Fruit fly (Drosophila melanogaster) whole organism: Measurements from ENCODE around the gene CG31627.

Experiments
- CG8478 ChIP-seq: fragments of >200 bp; optimal IDR thresholded peaks from 2 replicates; lab custom pipeline; 2018; ENCODE audit warnings: inconsistent platforms
- Dll ChIP-seq: fragments of >200 bp; optimal IDR thresholded peaks from 2 replicates; lab custom pipeline; 2017
- EcR ChIP-seq, 2 experiments: fragments of >200 bp; optimal IDR thresholded peaks; 2 replicates each; lab custom pipeline; 2017; ENCODE audit warnings: missing biosample characterization in 2 of 2, missing genetic modification characterization in 2 of 2, missing genetic modification reagents in 2 of 2
- pan ChIP-seq: fragments of >200 bp; optimal IDR thresholded peaks from 2 replicates; lab custom pipeline; 2017
- psq ChIP-seq: fragments of >200 bp; optimal IDR thresholded peaks from 2 replicates; lab custom pipeline; 2017
- usp ChIP-seq: fragments of >200 bp; optimal IDR thresholded peaks from 2 replicates; lab custom pipeline; 2017; ENCODE audit warnings: missing biosample characterization, missing genetic modification characterization, mixed read lengths

CG31627 gene

DNA sequence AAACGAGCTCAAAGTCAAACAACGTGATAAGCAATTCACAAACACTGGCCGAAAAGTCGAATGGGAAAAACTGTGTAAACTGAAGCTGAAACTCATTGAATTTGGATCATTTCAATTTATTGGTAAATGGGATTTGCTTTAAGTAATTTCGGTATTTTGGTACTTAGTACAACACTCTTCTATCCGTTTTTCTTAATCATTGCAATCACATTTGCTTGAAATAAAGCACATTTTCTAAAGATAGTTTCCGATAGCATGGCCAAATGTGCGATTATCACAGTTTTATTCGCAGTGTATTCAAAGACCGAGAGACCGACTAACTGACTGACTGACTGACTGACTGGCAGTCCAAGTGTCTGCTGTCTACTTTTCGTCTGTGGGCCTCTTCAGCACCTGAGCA, 23.5 kb downstream of the CG31627 start:
- TF ChIP-seq pan (lab: Kevin White, UChicago) = no peak
- TF ChIP-seq psq (lab: Kevin White, UChicago) = no peak
- TF ChIP-seq Dll (lab: Kevin White, UChicago) = no peak
- no peak for TF ChIP-seq CG8478
- TF ChIP-seq usp (GFP tag; lab: Kevin White, UChicago) = no peak
- no peak for TF ChIP-seq EcR (GFP tag; optimal IDR thresholded peaks at IDR 0.05; lab: Kevin White, UChicago)

DNA sequence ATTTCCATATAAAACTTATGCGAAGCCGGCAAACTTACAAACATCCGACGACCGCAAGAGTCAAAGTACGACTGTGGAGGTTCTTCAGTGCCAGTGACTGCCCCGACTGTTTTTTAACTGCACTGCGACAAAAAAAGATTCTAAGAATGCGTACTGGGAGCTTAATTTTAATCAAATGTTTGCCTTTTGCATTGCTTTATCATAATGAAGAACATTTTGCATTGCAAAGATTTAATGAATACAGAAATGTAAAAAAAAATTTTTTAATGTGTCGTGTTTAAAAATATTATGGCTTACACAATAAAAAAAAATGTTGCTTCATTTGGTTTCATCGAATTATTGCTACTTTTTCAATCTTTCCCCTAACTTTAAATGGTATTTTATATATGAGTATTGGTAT, 24.2 kb downstream of the CG31627 start:
- TF ChIP-seq pan (lab: Kevin White, UChicago) (no peak), Dll (lab: Kevin White, UChicago) (no peak), usp (GFP tag; lab: Kevin White, UChicago) (no peak), psq (lab: Kevin White, UChicago) (no peak), CG8478 (no peak), EcR (GFP tag; optimal IDR thresholded peaks at IDR 0.05; lab: Kevin White, UChicago) (no peak)

dm6 chr2L:21198633-21199264, 25.7 kb downstream of the CG31627 start, which contains the start of gene Ret:
TSS of gene Ret (minus strand) at chr2L:21198762.
- TF ChIP-seq CG8478 = no peak
- no peak for TF ChIP-seq EcR (GFP tag; optimal IDR thresholded peaks at IDR 0.05; lab: Kevin White, UChicago)
- no peak for TF ChIP-seq pan (lab: Kevin White, UChicago)

DNA sequence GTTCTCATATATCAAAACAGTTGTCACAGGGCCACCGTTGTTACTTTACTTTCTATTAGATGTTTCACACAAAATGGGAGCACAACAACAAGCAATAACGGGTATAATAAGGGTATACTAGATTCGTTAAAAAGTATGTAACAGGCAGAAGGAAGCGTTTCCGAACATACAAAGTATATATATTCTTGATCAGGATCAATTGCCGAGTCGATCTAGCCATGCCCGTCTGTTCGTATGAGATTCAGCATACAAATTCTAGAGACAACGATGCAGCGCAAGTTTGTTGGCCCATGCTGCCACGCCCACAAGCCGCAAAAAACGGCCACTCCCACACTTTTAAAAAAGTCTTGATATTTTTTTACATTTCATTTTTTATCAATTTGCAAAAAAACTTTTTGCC, 27.3 kb downstream of the CG31627 start, which contains the start of gene CG31624:
Gene CG31624 (minus strand): TSS at position 101 of the 400 bp plus-strand sequence.
- TF ChIP-seq psq (lab: Kevin White, UChicago) (no peak), CG8478 (no peak), Dll (lab: Kevin White, UChicago) (no peak), pan (lab: Kevin White, UChicago) (no peak)

DNA sequence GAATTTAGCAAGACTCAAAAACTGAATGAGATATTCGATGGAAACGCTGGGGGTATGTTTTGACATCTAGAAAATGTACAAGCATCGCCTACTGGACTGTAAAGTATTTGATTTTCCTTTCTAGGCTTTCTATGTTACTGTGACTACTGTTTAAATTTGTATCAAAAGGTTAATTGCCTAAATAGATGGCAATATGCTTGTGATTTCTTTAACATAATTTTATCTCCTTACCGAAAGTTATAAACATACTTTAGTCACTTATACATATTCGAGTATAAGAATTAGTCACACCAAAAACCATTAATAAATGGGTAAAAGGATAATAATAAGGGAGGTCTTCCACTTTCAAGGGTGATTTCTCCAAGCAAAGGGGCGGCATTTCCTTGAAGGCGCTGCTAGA, 29.7 kb downstream of the CG31627 start, which contains the start of gene CG31988:
Gene CG31988 (minus strand): TSS at position 101 of the 400 bp plus-strand sequence.
- TF ChIP-seq usp (GFP tag; lab: Kevin White, UChicago) (no peak), EcR (GFP tag; optimal IDR thresholded peaks at IDR 0.05; lab: Kevin White, UChicago) (no peak), Dll (lab: Kevin White, UChicago) (no peak), psq (lab: Kevin White, UChicago) (no peak), pan (lab: Kevin White, UChicago) (no peak), CG8478 (no peak)

DNA sequence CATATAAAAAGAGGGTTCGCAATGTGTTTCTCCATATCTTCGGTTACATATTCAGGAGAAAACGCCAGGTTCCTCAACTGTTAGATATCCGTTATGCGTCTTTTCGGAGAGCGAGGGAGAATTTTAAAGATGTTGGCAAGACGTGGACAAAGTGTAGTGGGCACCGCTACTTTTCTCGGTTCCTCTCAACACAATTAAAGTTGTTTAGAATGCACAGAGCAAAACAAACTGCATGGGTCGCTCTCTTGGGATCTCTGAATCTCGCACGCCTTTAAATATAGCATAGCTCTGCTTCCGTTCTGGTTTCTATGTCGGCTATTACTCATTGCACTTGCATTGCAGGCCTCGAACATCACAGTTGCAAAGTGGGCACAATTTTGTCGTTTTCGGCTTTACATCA, 33.2 kb downstream of the CG31627 start, which contains the start of gene clumsy:
Gene clumsy (plus strand): TSS at position 301 of the 400 bp plus-strand sequence.
- TF ChIP-seq Dll (lab: Kevin White, UChicago) (no peak), usp (GFP tag; lab: Kevin White, UChicago) (no peak), CG8478 (no peak), pan (lab: Kevin White, UChicago) (no peak), psq (lab: Kevin White, UChicago) (no peak), EcR (GFP tag; optimal IDR thresholded peaks at IDR 0.05; lab: Kevin White, UChicago) (no peak)

- TF ChIP-seq Dll (lab: Kevin White, UChicago) = no peak
- TF ChIP-seq CG8478 = no peak
- TF ChIP-seq psq (lab: Kevin White, UChicago) = no peak
- no peak for TF ChIP-seq usp (GFP tag; lab: Kevin White, UChicago)
- TF ChIP-seq pan (lab: Kevin White, UChicago) = no peak
- no peak for TF ChIP-seq EcR (GFP tag; optimal IDR thresholded peaks at IDR 0.05; lab: Kevin White, UChicago)
Measured at dm6 chr2L:21214961-21215362, 41.9 kb downstream of the CG31627 start.

dm6 chr2L:21218240-21218911, 45.4 kb downstream of the CG31627 start, which contains the start of gene CG8679:
TSS of gene CG8679 (minus strand) at chr2L:21218544.
- no peak for TF ChIP-seq usp (GFP tag; lab: Kevin White, UChicago)
- TF ChIP-seq CG8478 = no peak
- no peak for TF ChIP-seq pan (lab: Kevin White, UChicago)
- no peak for TF ChIP-seq EcR (GFP tag; optimal IDR thresholded peaks at IDR 0.05; lab: Kevin White, UChicago)

- TF ChIP-seq pan (lab: Kevin White, UChicago) (no peak), usp (GFP tag; lab: Kevin White, UChicago) (no peak)
Measured at dm6 chr2L:21218912-21219246, 45.9 kb downstream of the CG31627 start.

DNA sequence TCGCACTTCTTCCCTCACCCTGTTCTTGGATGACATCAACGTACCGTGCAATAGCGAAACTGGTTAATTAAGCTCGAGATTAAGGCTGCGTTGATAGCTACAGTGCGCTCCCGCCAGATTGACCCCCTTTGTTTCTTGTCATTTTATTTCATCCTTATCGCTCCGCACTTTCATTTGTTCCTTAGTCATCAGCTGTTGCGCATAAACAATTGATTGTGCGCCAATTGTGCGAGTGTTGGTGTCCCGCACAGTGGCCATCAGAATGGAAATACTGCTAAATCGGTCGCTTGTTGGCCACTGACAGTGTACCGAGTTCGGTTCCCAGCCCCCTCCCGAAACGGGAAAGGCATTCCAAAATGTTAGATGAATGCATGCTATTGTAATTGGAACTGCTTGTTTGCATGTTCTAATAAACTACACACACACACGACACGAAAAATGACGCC, 46.6 kb downstream of the CG31627 start:
- TF ChIP-seq pan (lab: Kevin White, UChicago) = no peak
- TF ChIP-seq usp (GFP tag; lab: Kevin White, UChicago) = no peak
- TF ChIP-seq psq (lab: Kevin White, UChicago) = no peak

DNA sequence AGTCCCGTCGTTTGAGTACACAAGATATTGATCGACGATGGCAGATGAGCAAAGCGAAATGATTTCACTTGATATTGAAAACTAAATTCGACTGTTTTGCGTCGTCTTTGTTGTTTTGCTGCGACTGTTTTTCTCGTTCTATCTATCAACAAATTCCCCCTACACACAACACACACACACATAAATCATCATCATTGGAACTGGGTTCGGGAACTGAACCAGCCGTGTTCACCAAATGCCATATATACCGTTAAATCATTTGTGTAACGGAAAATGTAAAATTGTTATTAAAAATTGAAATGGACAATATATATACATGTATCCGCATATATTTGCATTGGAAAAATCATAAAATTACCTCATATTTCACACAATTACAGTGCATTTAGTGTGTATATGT, 47.4 kb downstream of the CG31627 start, which contains the start of gene Atg18b:
Gene Atg18b (minus strand): TSS at position 177 of the 400 bp plus-strand sequence.
- no peak for TF ChIP-seq EcR (GFP tag; optimal IDR thresholded peaks at IDR 0.05; lab: Kevin White, UChicago)
- no peak for TF ChIP-seq psq (lab: Kevin White, UChicago)
- no peak for TF ChIP-seq pan (lab: Kevin White, UChicago)
- no peak for TF ChIP-seq Dll (lab: Kevin White, UChicago)
- TF ChIP-seq usp (GFP tag; lab: Kevin White, UChicago) = no peak
- TF ChIP-seq CG8478 = no peak

- TF ChIP-seq pan (lab: Kevin White, UChicago) = no peak
- TF ChIP-seq EcR (GFP tag; optimal IDR thresholded peaks at IDR 0.05; lab: Kevin White, UChicago) = no peak
- TF ChIP-seq CG8478 = no peak
- TF ChIP-seq Dll (lab: Kevin White, UChicago) = no peak
- TF ChIP-seq usp (GFP tag; lab: Kevin White, UChicago) = no peak
- TF ChIP-seq psq (lab: Kevin White, UChicago) = no peak
Measured at dm6 chr2L:21221114-21221578, 48.1 kb downstream of the CG31627 start, which contains the start of gene CG8677. TSS of gene CG8677 (plus strand) at chr2L:21221312.
